Fruit fly (Drosophila melanogaster): ENCODE data around the gene xit.

Gene xit

dm6 chrX:6794190-6794589 lies 26.6 kb upstream of the xit start (continued):
- TF ChIP-seq Elba2 (GFP tag; optimal IDR thresholded peaks at IDR 0.05) (no peak), CG6791 (GFP tag; IDR thresholded peaks at IDR 0.05; ENCODE audit: partially characterized antibody) (no peak), corto (GFP tag; optimal IDR thresholded peaks at IDR 0.05) (no peak), CG7372 (GFP tag; IDR thresholded peaks at IDR 0.05) (peak; percentile 76), crc (GFP tag; optimal IDR thresholded peaks at IDR 0.05) (peak; percentile 75), eve (GFP tag; optimal IDR thresholded peaks at IDR 0.05) (peak in 1 of 2 experiments; percentile 73), Dref (GFP tag; IDR thresholded peaks at IDR 0.05) (peak; percentile 25; the same call in 1 of the 2 replicates), dmrt11E (tag; optimal IDR thresholded peaks at IDR 0.05) (peak; percentile 42), run (tag; optimal IDR thresholded peaks at IDR 0.05) (peak; percentile 53), pum (GFP tag; optimal IDR thresholded peaks at IDR 0.05) (peak; percentile 56), CG15269 (tag; optimal IDR thresholded peaks at IDR 0.05) (peak; percentile 91), ham (GFP tag; IDR thresholded peaks at IDR 0.05) (peak; percentile 65; the same call in 1 of the 2 replicates), Ravus (GFP tag; IDR thresholded peaks at IDR 0.05) (peak; percentile 63), CG14050 (GFP tag; IDR thresholded peaks at IDR 0.05) (peak; percentile 87), ro (GFP tag; IDR thresholded peaks at IDR 0.05) (peak; percentile 68), CG2199 (GFP tag; IDR thresholded peaks at IDR 0.05) (peak; percentile 85), CG4707 (GFP tag; optimal IDR thresholded peaks at IDR 0.05) (peak; percentile 48), Max (GFP tag; optimal IDR thresholded peaks at IDR 0.05) (peak; percentile 77), CG1529 (GFP tag; optimal IDR thresholded peaks at IDR 0.05) (peak; percentile 63), Dp (GFP tag; optimal IDR thresholded peaks at IDR 0.05) (no peak), ab (GFP tag; optimal IDR thresholded peaks at IDR 0.05) (peak; percentile 79), nmo (GFP tag; optimal IDR thresholded peaks at IDR 0.05) (peak; percentile 79), gsb-n (tag; optimal IDR thresholded peaks at IDR 0.05) (peak; percentile 52), Fer3 (tag; optimal IDR thresholded peaks at IDR 0.05) (peak; percentile 83), CG1233 (GFP tag; optimal IDR thresholded peaks at IDR 0.05) (peak; percentile 83), CG13287 (GFP tag; IDR thresholded peaks at IDR 0.05; ENCODE audit: partially characterized antibody) (no peak), CkIIα-i1 (GFP tag; IDR thresholded peaks at IDR 0.05) (peak; percentile 62), nerfin-1 (tag; optimal IDR thresholded peaks at IDR 0.05) (peak; percentile 25), Lim3 (GFP tag; IDR thresholded peaks at IDR 0.05) (peak; percentile 54; the same call in 1 of the 2 replicates), CG3847 (GFP tag; IDR thresholded peaks at IDR 0.05) (peak; percentile 83), Aef1 (GFP tag; IDR thresholded peaks at IDR 0.05) (peak; percentile 85), bbx (GFP tag; IDR thresholded peaks at IDR 0.05; ENCODE audit: partially characterized antibody) (no peak), Hmr (GFP tag; optimal IDR thresholded peaks at IDR 0.05) (peak; percentile 81), NC2α (GFP tag; optimal IDR thresholded peaks at IDR 0.05) (peak; percentile 31), Antp (GFP tag; optimal IDR thresholded peaks at IDR 0.05) (peak; percentile 76), tna (GFP tag; IDR thresholded peaks at IDR 0.05; ENCODE audit: partially characterized antibody) (no peak), CG6683 (GFP tag; optimal IDR thresholded peaks at IDR 0.05) (peak; percentile 32), CG15011 (GFP tag; optimal IDR thresholded peaks at IDR 0.05) (peak; percentile 67), Eip74EF (GFP tag; optimal IDR thresholded peaks at IDR 0.05) (peak in 1 of 2 experiments; percentile 67), lmd (GFP tag; IDR thresholded peaks at IDR 0.05) (peak; percentile 88), CG1024 (GFP tag; IDR thresholded peaks at IDR 0.05) (peak; percentile 75), hkb (optimal IDR thresholded peaks at IDR 0.05) (no peak), hkb (GFP tag; IDR thresholded peaks at IDR 0.05) (peak; percentile 87), CG31441 (GFP tag; IDR thresholded peaks at IDR 0.05) (peak; percentile 73), CG1792 (GFP tag; optimal IDR thresholded peaks at IDR 0.05) (peak; percentile 67), CG8359 (GFP tag; optimal IDR thresholded peaks at IDR 0.05; ENCODE audit: borderline replicate concordance) (no peak), CG12744 (GFP tag; optimal IDR thresholded peaks at IDR 0.05) (peak; percentile 61), ERR (GFP tag; optimal IDR thresholded peaks at IDR 0.05) (peak; percentile 46), schlank (tag; optimal IDR thresholded peaks at IDR 0.05) (peak; percentile 78), zen (tag; optimal IDR thresholded peaks at IDR 0.05) (peak; percentile 62), chm (GFP tag; IDR thresholded peaks at IDR 0.05) (peak; percentile 73; the same call in 1 of the 2 replicates)
